Worm (Caenorhabditis elegans) whole organism, L4 larva: ENCODE data around the gene F56A11.6.

Experiments
- aly-2 ChIP-seq: sonication (generic microtip); optimal IDR thresholded peaks from 2 replicates; lab custom pipeline; 2018; ENCODE audit warnings: missing biosample characterization, missing genetic modification characterization
- ama-1 ChIP-seq: fragments of 150-350 bp; optimal IDR thresholded peaks from 2 replicates; lab custom pipeline; 2014; ENCODE audit warnings: inconsistent platforms, mixed read lengths
- duxl-1 ChIP-seq: sonication (generic microtip); optimal IDR thresholded peaks from 2 replicates; lab custom pipeline; 2016; ENCODE audit warnings: mild to moderate bottlenecking, missing genetic modification characterization, moderate library complexity, missing compliant biosample characterization; ENCODE audit not compliant: poor library complexity
- hif-1 ChIP-seq, 2 experiments: sonication (generic microtip); optimal IDR thresholded peaks; 2 replicates each; lab custom pipeline; 2016 to 2017; ENCODE audit warnings: missing compliant biosample characterization in 2 of 2, missing genetic modification characterization in 2 of 2, missing genetic modification reagents in 2 of 2, missing genotype in 2 of 2, mild to moderate bottlenecking in 1 of 2
- jun-1 ChIP-seq: fragments of 150-350 bp; optimal IDR thresholded peaks from 2 replicates; lab custom pipeline; 2014; ENCODE audit warnings: missing biosample characterization, missing genetic modification reagents, missing genetic modification characterization
- madf-9 ChIP-seq: fragments of 200-800 bp; sonication (Bioruptor generic); conservative IDR thresholded peaks from 2 replicates; pipeline ENCODE4 v1.3.6; 2022; ENCODE audit warnings: missing genetic modification reagents, missing genetic modification characterization, missing compliant biosample characterization
- mxl-3 ChIP-seq: fragments of 200-800 bp; sonication (Bioruptor generic); optimal IDR thresholded peaks from 2 replicates; lab custom pipeline; 2018; ENCODE audit warnings: mild to moderate bottlenecking, missing genetic modification characterization, missing compliant biosample characterization
- tra-1 ChIP-seq: fragments of 200-800 bp; sonication (Bioruptor generic); IDR thresholded peaks from 2 replicates; pipeline ENCODE4 v1.3.6; 2022; ENCODE audit warnings: missing genetic modification reagents, missing genetic modification characterization, missing compliant biosample characterization
- unc-39 ChIP-seq: sonication (generic microtip); optimal IDR thresholded peaks from 2 replicates; lab custom pipeline; 2017; ENCODE audit warnings: missing biosample characterization, missing genetic modification characterization
- unc-62 ChIP-seq, 3 experiments: fragments of 150-350 bp in 1 of 3; sonication (generic microtip); optimal IDR thresholded peaks in 2 of 3; peaks in 1 of 3; 1 replicate in 1 of 3; 2 replicates in 2 of 3; lab custom pipeline; 2014 to 2017; ENCODE audit warnings: missing biosample characterization in 3 of 3, missing genetic modification characterization in 3 of 3, missing genetic modification reagents in 3 of 3, missing genotype in 1 of 3

DNA sequence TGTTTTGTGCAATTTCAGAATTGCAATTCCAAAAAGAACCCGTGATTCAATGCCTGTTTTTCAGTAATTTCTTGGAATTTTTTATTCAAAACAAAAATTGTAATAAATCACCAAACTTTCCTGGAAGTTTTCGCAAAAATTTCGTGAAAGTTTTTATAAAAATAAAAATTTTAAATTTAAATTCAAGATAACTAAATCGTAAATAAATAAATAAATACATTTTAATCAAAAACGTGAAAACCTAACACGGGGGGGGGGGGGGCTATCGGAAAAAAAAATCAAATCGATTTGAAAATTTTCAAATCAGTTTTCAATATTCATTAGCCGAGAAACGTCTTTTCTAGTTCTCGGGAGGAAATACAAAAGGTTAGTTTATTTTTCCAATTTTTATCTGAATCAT is 11.0 kb upstream of the F56A11.6 start, which contains the start of gene C18H7.4:
- TF ChIP-seq unc-62 (GFP tag; optimal IDR thresholded peaks at IDR 0.05 in 1 of 2; lab: Kevin White, UChicago) (no peak), unc-62 (tag; optimal IDR thresholded peaks at IDR 0.05; lab: Kevin White, UChicago) (no peak), hif-1 (tag; optimal IDR thresholded peaks at IDR 0.05; lab: Kevin White, UChicago) (no peak), madf-9 (no peak), ama-1 (lab: Kevin White, UChicago) (no peak), unc-39 (tag; lab: Kevin White, UChicago) (no peak), mxl-3 (no peak), aly-2 (no peak), duxl-1 (tag; lab: Kevin White, UChicago) (no peak), jun-1 (tag; lab: Kevin White, UChicago) (no peak), tra-1 (GFP tag; lab: Robert Waterston, UW) (no peak)
